Worm (Caenorhabditis elegans): ENCODE measurements around the gene C33H5.16.

ce11 chrIV:7838426-7838825 lies 35.3 kb upstream of the C33H5.16 start, which contains the start of gene C06A6.7:
- TF ChIP-seq sma-3 (GFP tag; optimal IDR thresholded peaks at IDR 0.05) (no peak), snpc-4 (tag; optimal IDR thresholded peaks at IDR 0.05) (no peak), sma-9 (GFP tag; optimal IDR thresholded peaks at IDR 0.05) (no peak), sma-9 (tag; optimal IDR thresholded peaks at IDR 0.05) (no peak), ama-1 (optimal IDR thresholded peaks at IDR 0.05) (no peak), unc-62 (GFP tag; optimal IDR thresholded peaks at IDR 0.05) (no peak), nhr-10 (tag; optimal IDR thresholded peaks at IDR 0.05) (no peak), elt-1 (tag; optimal IDR thresholded peaks at IDR 0.05) (no peak), nhr-237 (tag; optimal IDR thresholded peaks at IDR 0.05) (no peak), ceh-82 (tag; optimal IDR thresholded peaks at IDR 0.05) (no peak), ztf-11 (tag; optimal IDR thresholded peaks at IDR 0.05) (no peak), skn-1 (tag; optimal IDR thresholded peaks at IDR 0.05) (no peak), lin-39 (tag; optimal IDR thresholded peaks at IDR 0.05) (no peak), lin-13 (GFP tag; optimal IDR thresholded peaks at IDR 0.05) (no peak), unc-39 (tag; optimal IDR thresholded peaks at IDR 0.05) (no peak)
